Fruit fly (Drosophila melanogaster) whole organism, prepupa: ENCODE results near the gene Tango6.

Experiments
- Blimp-1 ChIP-seq: fragments of 200-800 bp; sonication (Bioruptor generic); optimal IDR thresholded peaks from 3 replicates; lab custom pipeline; 2017; ENCODE audit warnings: missing biosample characterization, missing genetic modification characterization, mild to moderate bottlenecking, moderate library complexity, missing genetic modification reagents
- CG10669 ChIP-seq: fragments of 200-800 bp; sonication (Bioruptor generic); optimal IDR thresholded peaks from 3 replicates; lab custom pipeline; 2018; ENCODE audit warnings: missing biosample characterization, mild to moderate bottlenecking, missing genetic modification characterization, moderate library complexity
- CG11294 ChIP-seq: fragments of 200-800 bp; sonication (Bioruptor generic); IDR thresholded peaks from 2 replicates; pipeline ENCODE4 v1.3.6; 2022; ENCODE audit warnings: missing biosample characterization, missing genetic modification characterization
- CG11762 ChIP-seq: fragments of 200-800 bp; sonication (Bioruptor generic); optimal IDR thresholded peaks from 3 replicates; lab custom pipeline; 2016; ENCODE audit warnings: missing biosample characterization, missing genetic modification characterization; ENCODE audit not compliant: insufficient read depth
- CG15336 ChIP-seq: fragments of 200-800 bp; sonication (Bioruptor generic); IDR thresholded peaks from 2 replicates; pipeline ENCODE4 v1.3.6; 2022; ENCODE audit warnings: missing biosample characterization, missing genetic modification characterization
- CG1621 ChIP-seq: fragments of 200-800 bp; sonication (Bioruptor generic); optimal IDR thresholded peaks from 3 replicates; lab custom pipeline; 2018; ENCODE audit warnings: missing biosample characterization, mild to moderate bottlenecking, missing genetic modification characterization
- CG3919 ChIP-seq: fragments of 200-800 bp; sonication (Bioruptor generic); optimal IDR thresholded peaks from 3 replicates; lab custom pipeline; 2016; ENCODE audit warnings: missing biosample characterization, missing genetic modification characterization
- CG6163 ChIP-seq: fragments of 200-800 bp; sonication (Bioruptor generic); IDR thresholded peaks from 3 replicates; pipeline ENCODE4 v1.3.6; 2022; ENCODE audit warnings: missing biosample characterization, missing genetic modification characterization
- CG6276 ChIP-seq: fragments of 200-800 bp; sonication (Bioruptor generic); optimal IDR thresholded peaks from 2 replicates; lab custom pipeline; 2017; ENCODE audit warnings: missing biosample characterization, mild to moderate bottlenecking, missing genetic modification characterization
- CG6792 ChIP-seq: fragments of 200-800 bp; sonication (Bioruptor generic); optimal IDR thresholded peaks from 3 replicates; lab custom pipeline; 2016; ENCODE audit warnings: missing biosample characterization, missing genetic modification characterization
- CG6808 ChIP-seq: fragments of 200-800 bp; sonication (Bioruptor generic); optimal IDR thresholded peaks from 3 replicates; lab custom pipeline; 2017; ENCODE audit warnings: missing biosample characterization, missing genetic modification characterization, mild to moderate bottlenecking, moderate library complexity, missing genetic modification reagents
- CG6854 ChIP-seq: fragments of 200-800 bp; sonication (Bioruptor generic); optimal IDR thresholded peaks from 2 replicates; lab custom pipeline; 2017; ENCODE audit warnings: missing biosample characterization, mild to moderate bottlenecking, missing genetic modification characterization
- CG7368 ChIP-seq: fragments of 200-800 bp; sonication (Bioruptor generic); optimal IDR thresholded peaks from 3 replicates; lab custom pipeline; 2016; ENCODE audit warnings: missing biosample characterization, missing genetic modification characterization
- CG8119 ChIP-seq: fragments of 200-800 bp; sonication (Bioruptor generic); IDR thresholded peaks from 3 replicates; pipeline ENCODE4 v1.3.6; 2022; ENCODE audit warnings: missing biosample characterization, missing genetic modification characterization
- CG8319 ChIP-seq: fragments of 200-800 bp; sonication (Bioruptor generic); optimal IDR thresholded peaks from 3 replicates; lab custom pipeline; 2016; ENCODE audit warnings: missing biosample characterization, missing genetic modification characterization
- Eip78C ChIP-seq: fragments of 200-800 bp; sonication (Bioruptor generic); peaks from one replicate; lab custom pipeline; 2016; ENCODE audit warnings: missing biosample characterization, missing genetic modification characterization
- Ets21C ChIP-seq: fragments of 200-800 bp; sonication (Bioruptor generic); optimal IDR thresholded peaks from 3 replicates; lab custom pipeline; 2016; ENCODE audit warnings: missing biosample characterization, missing genetic modification characterization
- Ets96B ChIP-seq: fragments of 200-800 bp; optimal IDR thresholded peaks from 2 replicates; lab custom pipeline; 2019; ENCODE audit warnings: missing biosample characterization, mild to moderate bottlenecking, missing genetic modification characterization, moderate library complexity
- Gug ChIP-seq: fragments of 200-800 bp; sonication (Bioruptor generic); IDR thresholded peaks from 2 replicates; pipeline ENCODE4 v1.3.6; 2022; ENCODE audit warnings: missing biosample characterization, missing genetic modification characterization
- Hr38 ChIP-seq: sonication (Bioruptor generic); optimal IDR thresholded peaks from 2 replicates; lab custom pipeline; 2016; ENCODE audit warnings: missing biosample characterization, missing genetic modification characterization
- Hr4 ChIP-seq: fragments of 200-800 bp; sonication (Bioruptor generic); optimal IDR thresholded peaks from 3 replicates; lab custom pipeline; 2016; ENCODE audit warnings: missing biosample characterization, missing genetic modification characterization
- Lpt ChIP-seq: fragments of 200-800 bp; sonication (Bioruptor generic); optimal IDR thresholded peaks from 3 replicates; lab custom pipeline; 2016; ENCODE audit warnings: missing biosample characterization, missing genetic modification characterization
- Met ChIP-seq: fragments of 200-800 bp; sonication (Bioruptor generic); optimal IDR thresholded peaks from 3 replicates; lab custom pipeline; 2016; ENCODE audit warnings: missing biosample characterization, missing genetic modification characterization
- OdsH ChIP-seq: fragments of 200-800 bp; sonication (Bioruptor generic); optimal IDR thresholded peaks from 3 replicates; lab custom pipeline; 2016; ENCODE audit warnings: missing biosample characterization, missing genetic modification characterization
- Smox ChIP-seq: fragments of 200-800 bp; sonication (Bioruptor generic); optimal IDR thresholded peaks from 3 replicates; lab custom pipeline; 2016; ENCODE audit warnings: missing biosample characterization, missing genetic modification characterization
- Sox14 ChIP-seq: fragments of 200-800 bp; sonication (Bioruptor generic); optimal IDR thresholded peaks from 3 replicates; lab custom pipeline; 2016; ENCODE audit warnings: missing biosample characterization, missing genetic modification characterization
- achi ChIP-seq: fragments of 200-800 bp; sonication (Bioruptor generic); optimal IDR thresholded peaks from 3 replicates; lab custom pipeline; 2016; ENCODE audit warnings: missing biosample characterization, missing genetic modification characterization
- acj6 ChIP-seq: fragments of 200-800 bp; sonication (Bioruptor generic); optimal IDR thresholded peaks from 3 replicates; lab custom pipeline; 2016; ENCODE audit warnings: missing biosample characterization, missing genetic modification characterization
- dac ChIP-seq: fragments of 200-800 bp; sonication (Bioruptor generic); optimal IDR thresholded peaks from 2 replicates; lab custom pipeline; 2017; ENCODE audit warnings: missing biosample characterization, mild to moderate bottlenecking, missing genetic modification characterization
- dsx ChIP-seq: fragments of 200-800 bp; optimal IDR thresholded peaks from 3 replicates; lab custom pipeline; 2019; ENCODE audit warnings: missing biosample characterization, mild to moderate bottlenecking, missing genetic modification characterization, moderate library complexity; ENCODE audit not compliant: poor library complexity, severe bottlenecking
- esn ChIP-seq: fragments of 200-800 bp; sonication (Bioruptor generic); optimal IDR thresholded peaks from 2 replicates; lab custom pipeline; 2016; ENCODE audit warnings: missing biosample characterization, mild to moderate bottlenecking, missing genetic modification characterization, moderate library complexity
- fd59A ChIP-seq: fragments of 200-800 bp; sonication (Bioruptor generic); optimal IDR thresholded peaks from 2 replicates; lab custom pipeline; 2017; ENCODE audit warnings: missing biosample characterization, mild to moderate bottlenecking, missing genetic modification characterization, missing genetic modification reagents
- fkh ChIP-seq: fragments of 200-800 bp; sonication (Bioruptor generic); optimal IDR thresholded peaks from 3 replicates; lab custom pipeline; 2017; ENCODE audit warnings: missing biosample characterization, mild to moderate bottlenecking, missing genetic modification characterization, moderate library complexity
- lz ChIP-seq: fragments of 200-800 bp; sonication (Bioruptor generic); optimal IDR thresholded peaks from 3 replicates; lab custom pipeline; 2016; ENCODE audit warnings: missing biosample characterization, missing genetic modification characterization
- net ChIP-seq: fragments of 200-800 bp; sonication (Bioruptor generic); optimal IDR thresholded peaks from 3 replicates; lab custom pipeline; 2016; ENCODE audit warnings: missing biosample characterization, missing genetic modification characterization
- ss ChIP-seq, 2 experiments: fragments of 200-800 bp; sonication (Bioruptor generic); optimal IDR thresholded peaks; 2 replicates in 1 of 2; 3 replicates in 1 of 2; lab custom pipeline; 2017 to 2018; ENCODE audit warnings: mild to moderate bottlenecking in 2 of 2, missing biosample characterization in 2 of 2, missing genetic modification characterization in 2 of 2, moderate library complexity in 1 of 2
- svp ChIP-seq: fragments of 200-800 bp; sonication (Bioruptor generic); peaks from one replicate; lab custom pipeline; 2016; ENCODE audit warnings: missing biosample characterization, missing genetic modification characterization
- topi ChIP-seq: fragments of 200-800 bp; sonication (Bioruptor generic); optimal IDR thresholded peaks from 3 replicates; lab custom pipeline; 2016; ENCODE audit warnings: missing biosample characterization, missing genetic modification characterization
- vri ChIP-seq: fragments of 200-800 bp; sonication (Bioruptor generic); optimal IDR thresholded peaks from 3 replicates; lab custom pipeline; 2016; ENCODE audit warnings: missing biosample characterization, mild to moderate bottlenecking, missing genetic modification characterization

Tango6 gene

DNA sequence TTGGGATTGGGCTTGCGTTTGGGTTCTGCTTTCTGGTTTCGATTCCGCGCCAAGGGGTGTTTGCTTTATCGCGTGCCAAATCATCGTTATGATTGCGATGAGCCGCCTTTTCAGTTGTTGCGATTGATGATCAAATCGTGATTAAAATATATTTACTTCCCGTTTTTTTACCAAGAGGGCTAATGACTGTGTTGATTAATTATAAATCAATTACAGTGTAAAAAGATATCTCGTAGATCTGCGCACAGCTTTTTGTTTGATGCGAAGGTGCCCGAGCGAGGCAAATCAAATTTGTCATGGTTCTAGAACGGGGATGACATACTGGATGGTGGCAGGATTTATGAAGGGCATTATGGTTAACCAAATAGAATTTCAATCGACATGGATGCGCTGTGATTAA lies 35.0 kb upstream of the Tango6 start:
- no peak for TF ChIP-seq Eip78C (GFP tag; lab: Kevin White, UChicago)
- TF ChIP-seq CG8319: no peak
- TF ChIP-seq CG7368 (GFP tag; lab: Kevin White, UChicago): no peak
- TF ChIP-seq CG11294: no peak
- TF ChIP-seq Lpt (GFP tag; lab: Kevin White, UChicago): no peak
- no peak for TF ChIP-seq topi (GFP tag; lab: Kevin White, UChicago)
- TF ChIP-seq Ets21C (GFP tag; lab: Kevin White, UChicago): no peak
- TF ChIP-seq Ets96B: no peak
- TF ChIP-seq Hr38 (GFP tag; lab: Kevin White, UChicago): no peak
- TF ChIP-seq OdsH: no peak
- no peak for TF ChIP-seq Smox (GFP tag; lab: Kevin White, UChicago)

DNA sequence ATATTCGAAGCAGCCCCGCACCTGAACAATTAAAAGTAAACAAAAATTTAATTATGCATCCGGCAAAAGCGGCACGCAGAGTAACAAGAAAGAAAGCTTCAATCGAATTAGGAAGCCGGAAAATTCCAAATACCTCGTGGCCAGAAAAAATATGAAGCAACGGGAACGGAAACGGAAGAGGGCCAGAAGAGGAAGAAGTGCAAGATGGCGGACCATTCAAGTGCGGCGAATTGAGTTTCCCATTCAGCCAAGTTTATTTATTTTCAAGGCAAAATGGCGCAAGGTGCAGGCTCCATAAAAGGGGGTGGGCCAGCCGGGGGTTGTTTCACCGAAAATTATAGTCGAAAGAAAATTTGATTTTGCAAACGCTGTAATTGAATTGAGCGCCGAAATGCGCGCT lies 34.2 kb upstream of the Tango6 start:
- no peak for TF ChIP-seq Eip78C (GFP tag; lab: Kevin White, UChicago)
- TF ChIP-seq CG6792 (GFP tag; lab: Kevin White, UChicago): no peak
- TF ChIP-seq CG15336 (GFP tag; lab: Robert Waterston, UW): no peak
- TF ChIP-seq dac (GFP tag; lab: Kevin White, UChicago): no peak
- TF ChIP-seq, all 60 proteins: peak for 0

DNA sequence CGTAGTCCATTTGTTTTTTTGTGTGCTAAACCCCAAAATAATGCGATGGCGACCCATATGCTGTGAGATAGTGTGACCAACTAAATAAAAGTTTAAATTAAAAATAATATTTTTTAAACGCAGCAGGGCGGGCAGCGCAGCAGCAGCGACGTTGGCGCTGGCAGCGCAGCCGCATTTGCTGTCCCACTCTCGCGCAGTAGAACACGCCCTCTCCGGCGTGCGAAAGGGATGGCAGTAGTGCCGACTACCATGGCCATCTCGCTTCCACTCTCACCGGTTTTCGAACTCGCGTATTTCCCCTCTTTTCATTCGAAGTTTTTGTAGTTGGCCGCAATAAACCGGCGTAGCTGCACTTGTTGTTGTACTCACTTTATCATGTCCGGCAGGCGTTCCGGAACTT lies 32.8 kb upstream of the Tango6 start:
- TF ChIP-seq CG3919 (GFP tag; lab: Kevin White, UChicago) (no peak), CG1621 (tag; lab: Kevin White, UChicago) (peak; percentile 99), Hr4 (GFP tag; lab: Kevin White, UChicago) (no peak), CG8119 (GFP tag; lab: Robert Waterston, UW) (no peak), svp (GFP tag; lab: Kevin White, UChicago) (no peak), vri (GFP tag; lab: Kevin White, UChicago) (no peak), CG6276 (no peak), fd59A (GFP tag; lab: Kevin White, UChicago) (no peak), CG6163 (GFP tag; lab: Robert Waterston, UW) (peak; percentile 49; the same call in 1 of the 3 replicates), Gug (GFP tag; lab: Robert Waterston, UW) (no peak), lz (no peak), esn (GFP tag; lab: Kevin White, UChicago) (peak; percentile 8)

- TF ChIP-seq CG6808 (GFP tag; lab: Kevin White, UChicago) (peak; percentile 43), acj6 (GFP tag; lab: Kevin White, UChicago) (no peak), Blimp-1 (GFP tag; lab: Kevin White, UChicago) (no peak), CG1621 (tag; lab: Kevin White, UChicago) (no peak), dsx (GFP tag; lab: Kevin White, UChicago) (peak; percentile 46), CG3919 (GFP tag; lab: Kevin White, UChicago) (no peak), Eip78C (GFP tag; lab: Kevin White, UChicago) (peak; percentile 42), ss (GFP tag; optimal IDR thresholded peaks at IDR 0.05; lab: Kevin White, UChicago) (peak; percentile 68 to 69), fkh (GFP tag; lab: Kevin White, UChicago) (no peak), CG6854 (GFP tag; lab: Kevin White, UChicago) (peak; percentile 38), CG6276 (no peak)
Measured at dm6 chr2L:18943309-18943708, 25.5 kb upstream of the Tango6 start.

dm6 chr2L:18943797-18944174 lies 25.0 kb upstream of the Tango6 start, which contains the start of gene ssp3:
ssp3 (minus strand) TSS chr2L:18943960.
- peak; percentile 82 for TF ChIP-seq vri (GFP tag; lab: Kevin White, UChicago)
- TF ChIP-seq Sox14: peak; percentile 18
- no peak for TF ChIP-seq Met
- peak; percentile 95 for TF ChIP-seq achi
- TF ChIP-seq net (GFP tag; lab: Kevin White, UChicago): no peak
- peak; percentile 25 for TF ChIP-seq Eip78C (GFP tag; lab: Kevin White, UChicago)
- TF ChIP-seq CG10669 (GFP tag; lab: Kevin White, UChicago): no peak
- TF ChIP-seq dac (GFP tag; lab: Kevin White, UChicago): no peak
- no peak for TF ChIP-seq CG11762 (GFP tag; lab: Kevin White, UChicago)
- no peak for TF ChIP-seq CG8319
- no peak for TF ChIP-seq CG8119 (GFP tag; lab: Robert Waterston, UW)
